Fruit fly (Drosophila melanogaster) whole organism: Measurements from ENCODE around the gene GATAd.

ENCODE experiments used
- Dll ChIP-seq: fragments of >200 bp; optimal IDR thresholded peaks from 2 replicates; lab custom pipeline; 2017
- psq ChIP-seq: fragments of >200 bp; optimal IDR thresholded peaks from 2 replicates; lab custom pipeline; 2017
- usp ChIP-seq: fragments of >200 bp; optimal IDR thresholded peaks from 2 replicates; lab custom pipeline; 2017; ENCODE audit warnings: missing biosample characterization, missing genetic modification characterization, mixed read lengths

DNA sequence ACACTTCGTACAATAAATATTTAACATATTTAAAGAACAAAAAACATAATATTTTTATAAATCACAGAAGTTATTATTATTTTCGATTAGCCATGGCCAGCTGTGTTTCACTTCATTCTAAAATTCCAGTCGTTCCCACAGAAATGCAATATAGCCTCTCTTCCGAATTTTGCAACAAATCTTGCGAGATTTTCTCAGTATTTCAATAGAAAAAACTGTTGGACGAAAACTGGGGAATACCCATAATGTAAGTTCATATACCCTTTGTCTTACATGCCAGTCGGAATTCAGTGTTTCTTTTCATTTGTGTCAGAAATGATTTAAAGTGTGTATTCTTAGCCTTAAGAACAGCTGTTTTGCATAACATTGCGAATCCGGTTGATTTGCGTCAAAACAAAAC lies 23.0 kb downstream of the GATAd start, which contains the start of the genes CtsL4 and ClpP:
- TF ChIP-seq Dll (lab: Kevin White, UChicago) (no peak), usp (GFP tag; lab: Kevin White, UChicago) (no peak), psq (lab: Kevin White, UChicago) (no peak)
